Worm (Caenorhabditis elegans) whole organism, L3 larva: ENCODE results near the gene tufm-1.

ENCODE experiments used
- R02D3.7 ChIP-seq: fragments of 150-350 bp; optimal IDR thresholded peaks from 2 replicates; lab custom pipeline; 2014; ENCODE audit warnings: missing biosample characterization, missing genetic modification characterization
- ZK546.5 ChIP-seq: sonication (generic microtip); optimal IDR thresholded peaks from 2 replicates; lab custom pipeline; 2017; ENCODE audit warnings: missing biosample characterization, missing genetic modification characterization
- aly-2 ChIP-seq: fragments of 150-350 bp; optimal IDR thresholded peaks from 2 replicates; lab custom pipeline; 2014; ENCODE audit warnings: missing biosample characterization, missing genetic modification characterization
- ama-1 ChIP-seq: fragments of 150-350 bp; optimal IDR thresholded peaks from 2 replicates; lab custom pipeline; 2018
- ceh-16 ChIP-seq: sonication (generic microtip); optimal IDR thresholded peaks from 2 replicates; lab custom pipeline; 2017; ENCODE audit warnings: missing biosample characterization, missing genetic modification characterization
- ceh-28 ChIP-seq: fragments of 150-350 bp; optimal IDR thresholded peaks from 2 replicates; lab custom pipeline; 2014; ENCODE audit warnings: missing biosample characterization, missing genetic modification reagents, missing genetic modification characterization
- ceh-82 ChIP-seq: fragments of 150-350 bp; optimal IDR thresholded peaks from 2 replicates; lab custom pipeline; 2014; ENCODE audit warnings: missing biosample characterization, missing genetic modification characterization
- ceh-9 ChIP-seq: sonication (generic microtip); optimal IDR thresholded peaks from 2 replicates; lab custom pipeline; 2018; ENCODE audit warnings: missing biosample characterization, missing genetic modification characterization
- daf-12 ChIP-seq: fragments of 150-350 bp; optimal IDR thresholded peaks from 2 replicates; lab custom pipeline; 2014; ENCODE audit warnings: missing biosample characterization, missing genetic modification reagents, missing genetic modification characterization
- egl-27 ChIP-seq: sonication (generic microtip); optimal IDR thresholded peaks from 4 replicates; lab custom pipeline; 2017; ENCODE audit warnings: missing biosample characterization, missing genetic modification reagents, missing genetic modification characterization
- egl-5 ChIP-seq: fragments of 150-350 bp; optimal IDR thresholded peaks from 2 replicates; lab custom pipeline; 2017; ENCODE audit warnings: missing biosample characterization, missing genetic modification reagents, missing genetic modification characterization, inconsistent platforms
- elt-1 ChIP-seq: fragments of 150-350 bp; optimal IDR thresholded peaks from 2 replicates; lab custom pipeline; 2014; ENCODE audit warnings: missing biosample characterization, missing genetic modification characterization
- elt-2 ChIP-seq: sonication (generic microtip); optimal IDR thresholded peaks from 2 replicates; lab custom pipeline; 2016; ENCODE audit warnings: missing genetic modification reagents, mild to moderate bottlenecking, missing genetic modification characterization, missing compliant biosample characterization
- elt-3 ChIP-seq, 3 experiments: fragments of 150-350 bp in 1 of 3; sonication (generic microtip) in 2 of 3; optimal IDR thresholded peaks; 2 replicates in 2 of 3; 4 replicates in 1 of 3; lab custom pipeline; 2014 to 2017; ENCODE audit warnings: missing biosample characterization in 3 of 3, missing genetic modification characterization in 3 of 3
- eor-1 ChIP-seq, 2 experiments: fragments of 150-350 bp; optimal IDR thresholded peaks; 2 replicates each; lab custom pipeline; 2014 to 2018; ENCODE audit warnings: missing biosample characterization in 2 of 2, missing genetic modification characterization in 2 of 2
- fkh-10 ChIP-seq: sonication (generic microtip); optimal IDR thresholded peaks from 2 replicates; lab custom pipeline; 2017; ENCODE audit warnings: missing biosample characterization, missing genetic modification reagents, missing genetic modification characterization
- fkh-2 ChIP-seq: fragments of 150-350 bp; optimal IDR thresholded peaks from 2 replicates; lab custom pipeline; 2014; ENCODE audit warnings: missing biosample characterization, missing genetic modification reagents, missing genetic modification characterization
- fos-1 ChIP-seq: fragments of 150-350 bp; optimal IDR thresholded peaks from 2 replicates; lab custom pipeline; 2014; ENCODE audit warnings: missing biosample characterization, missing genetic modification characterization
- hmg-11 ChIP-seq: sonication (generic microtip); optimal IDR thresholded peaks from 2 replicates; lab custom pipeline; 2016; ENCODE audit warnings: missing genetic modification characterization, missing compliant biosample characterization
- jun-1 ChIP-seq: fragments of 150-350 bp; optimal IDR thresholded peaks from 2 replicates; lab custom pipeline; 2014; ENCODE audit warnings: missing biosample characterization, missing genetic modification reagents, missing genetic modification characterization
- lin-15B ChIP-seq: fragments of 150-350 bp; optimal IDR thresholded peaks from 2 replicates; lab custom pipeline; 2014; ENCODE audit warnings: missing biosample characterization, missing genetic modification characterization
- lin-39 ChIP-seq: fragments of 150-350 bp; optimal IDR thresholded peaks from 2 replicates; lab custom pipeline; 2018; ENCODE audit warnings: missing biosample characterization, missing genetic modification reagents, missing genetic modification characterization
- lsy-12 ChIP-seq: sonication (generic microtip); optimal IDR thresholded peaks from 2 replicates; lab custom pipeline; 2016; ENCODE audit warnings: mild to moderate bottlenecking, missing genetic modification characterization, missing compliant biosample characterization
- mdl-1 ChIP-seq: fragments of 150-350 bp; optimal IDR thresholded peaks from 2 replicates; lab custom pipeline; 2014; ENCODE audit warnings: missing biosample characterization, missing genetic modification characterization
- mml-1 ChIP-seq: fragments of 150-350 bp; sonication (generic microtip); optimal IDR thresholded peaks from 3 replicates; lab custom pipeline; 2014; ENCODE audit warnings: missing biosample characterization, missing genetic modification characterization
- nfya-1 ChIP-seq: sonication (generic microtip); optimal IDR thresholded peaks from 2 replicates; lab custom pipeline; 2017; ENCODE audit warnings: missing genetic modification characterization, mild to moderate bottlenecking, missing compliant biosample characterization, antibody characterized with exemption, moderate library complexity; ENCODE audit not compliant: insufficient read depth
- nhr-11 ChIP-seq: fragments of 150-350 bp; optimal IDR thresholded peaks from 2 replicates; lab custom pipeline; 2014; ENCODE audit warnings: missing biosample characterization, missing genetic modification characterization
- nhr-12 ChIP-seq: fragments of 150-350 bp; optimal IDR thresholded peaks from 2 replicates; lab custom pipeline; 2014; ENCODE audit warnings: missing biosample characterization, missing genetic modification characterization
- nhr-23 ChIP-seq: fragments of 150-350 bp; optimal IDR thresholded peaks from 2 replicates; lab custom pipeline; 2014; ENCODE audit warnings: missing biosample characterization, missing genetic modification reagents, missing genetic modification characterization
- nhr-237 ChIP-seq: fragments of 150-350 bp; optimal IDR thresholded peaks from 2 replicates; lab custom pipeline; 2014; ENCODE audit warnings: missing biosample characterization, missing genetic modification characterization
- nhr-25 ChIP-seq: sonication (generic microtip); optimal IDR thresholded peaks from 2 replicates; lab custom pipeline; 2017; ENCODE audit warnings: missing biosample characterization, missing genetic modification characterization
- nhr-28 ChIP-seq: fragments of 150-350 bp; optimal IDR thresholded peaks from 2 replicates; lab custom pipeline; 2014; ENCODE audit warnings: missing biosample characterization, missing genetic modification characterization
- nhr-43 ChIP-seq: sonication (generic microtip); optimal IDR thresholded peaks from 2 replicates; lab custom pipeline; 2016; ENCODE audit warnings: mild to moderate bottlenecking, missing genetic modification characterization, missing compliant biosample characterization; ENCODE audit not compliant: poor library complexity, severe bottlenecking
- nhr-67 ChIP-seq: fragments of 150-350 bp; optimal IDR thresholded peaks from 2 replicates; lab custom pipeline; 2014; ENCODE audit warnings: missing biosample characterization, missing genetic modification characterization
- nhr-76 ChIP-seq: fragments of 150-350 bp; sonication (generic microtip); optimal IDR thresholded peaks from 5 replicates; lab custom pipeline; 2014; ENCODE audit warnings: missing biosample characterization, missing genetic modification characterization
- nhr-77 ChIP-seq: fragments of 150-350 bp; optimal IDR thresholded peaks from 2 replicates; lab custom pipeline; 2014; ENCODE audit warnings: missing biosample characterization, missing genetic modification characterization
- pha-4 ChIP-seq: fragments of 150-350 bp; optimal IDR thresholded peaks from 2 replicates; lab custom pipeline; 2014; ENCODE audit warnings: missing biosample characterization, missing genetic modification reagents, missing genetic modification characterization
- pqm-1 ChIP-seq: fragments of 150-350 bp; optimal IDR thresholded peaks from 2 replicates; lab custom pipeline; 2017; ENCODE audit warnings: missing biosample characterization, missing genetic modification characterization, inconsistent platforms
- sea-2 ChIP-seq: fragments of 150-350 bp; sonication (generic microtip); optimal IDR thresholded peaks from 4 replicates; lab custom pipeline; 2014; ENCODE audit warnings: missing biosample characterization, missing genetic modification reagents, missing genetic modification characterization
- skn-1 ChIP-seq: fragments of 150-350 bp; optimal IDR thresholded peaks from 2 replicates; lab custom pipeline; 2014; ENCODE audit warnings: missing biosample characterization, missing genetic modification characterization
- snpc-4 ChIP-seq: fragments of 150-350 bp; optimal IDR thresholded peaks from 2 replicates; lab custom pipeline; 2014; ENCODE audit warnings: missing biosample characterization, missing genetic modification characterization
- tbx-2 ChIP-seq: sonication (generic microtip); optimal IDR thresholded peaks from 2 replicates; lab custom pipeline; 2016; ENCODE audit warnings: mild to moderate bottlenecking, missing genetic modification characterization, missing compliant biosample characterization
- unc-39 ChIP-seq: sonication (generic microtip); optimal IDR thresholded peaks from 4 replicates; lab custom pipeline; 2017; ENCODE audit warnings: missing biosample characterization, missing genetic modification characterization
- unc-62 ChIP-seq: fragments of 150-350 bp; sonication (generic microtip); optimal IDR thresholded peaks from 4 replicates; lab custom pipeline; 2014; ENCODE audit warnings: missing biosample characterization, missing genetic modification reagents, missing genetic modification characterization
- zag-1 ChIP-seq: fragments of 150-350 bp; optimal IDR thresholded peaks from 2 replicates; lab custom pipeline; 2014; ENCODE audit warnings: missing biosample characterization, missing genetic modification characterization
- ztf-11 ChIP-seq: fragments of 150-350 bp; optimal IDR thresholded peaks from 2 replicates; lab custom pipeline; 2014; ENCODE audit warnings: missing biosample characterization, missing genetic modification characterization
- ztf-4 ChIP-seq: fragments of 150-350 bp; optimal IDR thresholded peaks from 2 replicates; lab custom pipeline; 2014; ENCODE audit warnings: missing biosample characterization, missing genetic modification characterization

Gene tufm-1

ce11 chrIII:2814919-2815554 lies at the start of gene tufm-1:
Gene tufm-1 (minus strand): TSS chrIII:2814969.
- TF ChIP-seq ceh-82 (tag; lab: Kevin White, UChicago), result no peak
- TF ChIP-seq snpc-4 (tag; lab: Kevin White, UChicago), result no peak
- TF ChIP-seq elt-2 (tag; lab: Kevin White, UChicago), result peak; percentile 48
- no peak for TF ChIP-seq egl-27 (tag; lab: Kevin White, UChicago)
- no peak for TF ChIP-seq ceh-16
- TF ChIP-seq nhr-77 (tag; lab: Kevin White, UChicago), result no peak
- TF ChIP-seq nhr-11, result no peak
- TF ChIP-seq fkh-2 (tag; lab: Kevin White, UChicago), result no peak
- TF ChIP-seq ceh-28, result peak; percentile 36
- TF ChIP-seq ztf-11, result no peak
- TF ChIP-seq nhr-67 (tag; lab: Kevin White, UChicago), result no peak
- no peak for TF ChIP-seq ztf-4 (tag; lab: Kevin White, UChicago)
- TF ChIP-seq nfya-1 (tag; lab: Kevin White, UChicago), result peak; percentile 90
- no peak for TF ChIP-seq nhr-23 (tag; lab: Kevin White, UChicago)
- no peak for TF ChIP-seq eor-1 (tag; optimal IDR thresholded peaks at IDR 0.05; lab: Kevin White, UChicago)
- no peak for TF ChIP-seq nhr-25 (tag; lab: Kevin White, UChicago)
- TF ChIP-seq elt-3 (tag; optimal IDR thresholded peaks at IDR 0.05; lab: Kevin White, UChicago), result no peak
- no peak for TF ChIP-seq nhr-12 (tag; lab: Kevin White, UChicago)
- peak; percentile 76 for TF ChIP-seq lin-15B (tag; lab: Kevin White, UChicago)
- TF ChIP-seq nhr-76 (tag; lab: Kevin White, UChicago), result no peak
- TF ChIP-seq mdl-1, result no peak
- TF ChIP-seq mml-1, result no peak
- no peak for TF ChIP-seq aly-2 (tag; lab: Kevin White, UChicago)
- no peak for TF ChIP-seq tbx-2 (tag; lab: Kevin White, UChicago)
- TF ChIP-seq pqm-1, result no peak
- peak; percentile 61 for TF ChIP-seq hmg-11 (tag; lab: Kevin White, UChicago)
- no peak for TF ChIP-seq nhr-237 (tag; lab: Kevin White, UChicago)
- no peak for TF ChIP-seq sea-2 (GFP tag; lab: Kevin White, UChicago)
- TF ChIP-seq ceh-9 (tag; lab: Kevin White, UChicago), result no peak
- TF ChIP-seq lin-39 (tag; lab: Kevin White, UChicago), result peak; percentile 18
- TF ChIP-seq lsy-12, result no peak
- no peak for TF ChIP-seq fkh-10 (GFP tag; lab: Kevin White, UChicago)
- no peak for TF ChIP-seq R02D3.7 (tag; lab: Kevin White, UChicago)
- no peak for TF ChIP-seq nhr-43
- TF ChIP-seq unc-39, result no peak
- TF ChIP-seq pha-4 (tag; lab: Kevin White, UChicago), result peak; percentile 74
- no peak for TF ChIP-seq fos-1 (tag; lab: Kevin White, UChicago)
- no peak for TF ChIP-seq ZK546.5
- peak; percentile 23 for TF ChIP-seq skn-1 (tag; lab: Kevin White, UChicago)
- TF ChIP-seq elt-1 (tag; lab: Kevin White, UChicago), result no peak
- TF ChIP-seq zag-1 (tag; lab: Kevin White, UChicago), result no peak
- no peak for TF ChIP-seq daf-12 (tag; lab: Kevin White, UChicago)
- TF ChIP-seq unc-62 (GFP tag; lab: Kevin White, UChicago), result no peak
- TF ChIP-seq jun-1, result no peak
- TF ChIP-seq egl-5, result peak; percentile 37
- TF ChIP-seq nhr-28 (tag; lab: Kevin White, UChicago), result no peak
- TF ChIP-seq ama-1 (lab: Kevin White, UChicago), result no peak
